Worm (Caenorhabditis elegans): ENCODE data around the gene F44D12.2.
"Not testable (repeated sequence)": the region's sequence is repeated elsewhere in the genome, so short reads cannot be mapped to it uniquely, and the experiment has no call there.

DNA sequence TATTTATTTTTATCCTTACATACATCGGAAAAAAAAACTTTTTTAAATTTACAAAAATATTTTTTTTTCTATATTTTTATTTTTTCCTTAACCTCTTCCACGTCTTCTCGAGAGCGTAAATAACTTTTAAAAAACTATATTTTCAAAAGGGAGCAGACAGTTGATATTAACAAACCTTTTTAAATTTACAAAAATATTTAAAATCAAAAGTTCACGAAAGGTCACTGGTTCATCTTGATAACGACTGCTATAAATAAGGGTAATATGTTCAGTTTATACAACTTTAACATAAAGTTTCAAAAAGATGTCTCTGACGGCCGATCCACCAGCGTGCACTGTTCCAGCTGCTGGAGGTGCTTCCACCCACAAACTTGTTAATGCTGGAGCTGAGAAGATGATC, 11.2 kb upstream of the F44D12.2 start, which contains the start of the genes F44D12.16 and msd-2:
- TF ChIP-seq scrt-1 (GFP tag; IDR thresholded peaks at IDR 0.05); hmg-4 (GFP tag; optimal IDR thresholded peaks at IDR 0.05); ama-1 (optimal IDR thresholded peaks at IDR 0.05); F13C5.2 (tag; optimal IDR thresholded peaks at IDR 0.05): not testable (repeated sequence)

All from whole organism, early embryonic.